Worm (Caenorhabditis elegans) whole organism, L2 larva: ENCODE data around the gene F08B12.11.

Experiments
- R02D3.7 ChIP-seq: fragments of 150-350 bp; optimal IDR thresholded peaks from 2 replicates; lab custom pipeline; 2014; ENCODE audit warnings: missing biosample characterization, missing genetic modification characterization
- ceh-82 ChIP-seq: fragments of 150-350 bp; optimal IDR thresholded peaks from 2 replicates; lab custom pipeline; 2014; ENCODE audit warnings: missing biosample characterization, missing genetic modification characterization
- lin-11 ChIP-seq: fragments of 150-350 bp; sonication (generic microtip); optimal IDR thresholded peaks from 2 replicates; lab custom pipeline; 2014; ENCODE audit warnings: missing biosample characterization, missing genetic modification characterization, inconsistent platforms, mixed read lengths
- nhr-77 ChIP-seq: fragments of 150-350 bp; optimal IDR thresholded peaks from 2 replicates; lab custom pipeline; 2014; ENCODE audit warnings: missing biosample characterization, missing genetic modification characterization
- zag-1 ChIP-seq: fragments of 150-350 bp; optimal IDR thresholded peaks from 2 replicates; lab custom pipeline; 2014; ENCODE audit warnings: missing biosample characterization, missing genetic modification characterization

- TF ChIP-seq ceh-82 (tag; lab: Kevin White, UChicago) (no peak), zag-1 (tag; lab: Kevin White, UChicago) (no peak), R02D3.7 (tag; lab: Kevin White, UChicago) (no peak), lin-11 (tag; lab: Kevin White, UChicago) (no peak), nhr-77 (tag; lab: Kevin White, UChicago) (no peak)
Observed at ce11 chrX:11340478-11340877, 44.4 kb upstream of the F08B12.11 start.
